Worm (Caenorhabditis elegans) whole organism, L1 larva: ENCODE results near the gene lbp-9.
A peak's percentile ranks its signal among the peaks of the same experiment; 100 is the strongest.

ENCODE experiments used
- elt-2 ChIP-seq: sonication (generic microtip); optimal IDR thresholded peaks from 2 replicates; lab custom pipeline; 2016; ENCODE audit warnings: missing genetic modification characterization, mild to moderate bottlenecking, inconsistent platforms, missing compliant biosample characterization, missing genetic modification reagents
- lin-35 ChIP-seq, 2 experiments: fragments of 150-350 bp; optimal IDR thresholded peaks; 2 replicates each; lab custom pipeline; 2014; ENCODE audit warnings: missing biosample characterization in 2 of 2, missing genetic modification characterization in 2 of 2, missing genetic modification reagents in 2 of 2
- nhr-11 ChIP-seq: fragments of 150-350 bp; optimal IDR thresholded peaks from 2 replicates; lab custom pipeline; 2014; ENCODE audit warnings: missing biosample characterization, missing genetic modification characterization
- nhr-77 ChIP-seq: fragments of 150-350 bp; optimal IDR thresholded peaks from 2 replicates; lab custom pipeline; 2014; ENCODE audit warnings: missing biosample characterization, missing genetic modification characterization
- ztf-4 ChIP-seq: fragments of 150-350 bp; optimal IDR thresholded peaks from 2 replicates; lab custom pipeline; 2014; ENCODE audit warnings: missing biosample characterization, missing genetic modification characterization

DNA sequence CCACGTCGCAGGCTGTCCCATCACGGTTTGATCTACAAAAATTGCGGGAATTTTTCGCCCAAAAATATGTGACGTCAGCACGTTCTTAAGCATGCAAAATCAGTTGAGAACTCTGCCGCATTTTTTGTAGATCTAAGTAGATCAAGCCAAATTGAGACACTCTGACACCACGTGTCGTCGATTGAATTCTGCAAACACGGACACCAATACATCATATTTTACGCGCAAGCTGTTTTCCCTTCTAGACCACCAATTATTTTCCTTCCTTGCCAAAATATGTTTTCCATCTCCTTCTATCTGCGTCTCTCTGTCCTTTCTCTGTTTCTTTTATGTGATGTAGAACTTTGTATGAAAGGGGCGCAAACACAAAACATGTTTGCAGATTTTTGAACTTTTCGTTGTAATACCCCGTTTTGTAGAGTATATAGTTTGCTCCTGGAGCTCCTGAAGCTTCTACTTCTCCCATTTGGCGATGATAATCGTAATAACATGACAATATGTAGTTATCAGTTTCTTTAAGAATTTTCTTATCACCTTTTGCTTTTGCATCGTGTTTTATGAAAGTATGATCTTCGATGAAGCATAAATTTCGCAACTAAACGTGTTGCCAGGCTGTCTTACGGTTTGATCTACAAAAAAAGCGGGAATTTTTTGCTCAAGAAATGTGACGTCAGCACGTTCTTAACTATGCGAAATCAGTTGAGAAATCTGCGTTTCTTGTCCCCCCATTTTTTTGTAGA is 12.3 kb upstream of the lbp-9 start:
- no peak for TF ChIP-seq nhr-11 (tag; lab: Kevin White, UChicago)
- TF ChIP-seq nhr-77 (tag; lab: Kevin White, UChicago): no peak
- no peak for TF ChIP-seq lin-35 (GFP tag; optimal IDR thresholded peaks at IDR 0.05; lab: Kevin White, UChicago)
- peak; percentile 12 for TF ChIP-seq elt-2 (tag; lab: Kevin White, UChicago)
- no peak for TF ChIP-seq ztf-4 (tag; lab: Kevin White, UChicago)
